Worm (Caenorhabditis elegans) whole organism, L1 larva: ENCODE measurements around the gene abhd-5.1.
A peak's percentile ranks its signal among the peaks of the same experiment; 100 is the strongest.

Source experiments
- F16B12.6 ChIP-seq: fragments of 150-350 bp; optimal IDR thresholded peaks from 2 replicates; lab custom pipeline; 2014; ENCODE audit warnings: missing biosample characterization, missing genetic modification characterization
- alr-1 ChIP-seq: fragments of 200-800 bp; sonication (Bioruptor generic); optimal IDR thresholded peaks from 2 replicates; lab custom pipeline; 2018; ENCODE audit warnings: borderline replicate concordance, mild to moderate bottlenecking, missing genetic modification characterization, missing compliant biosample characterization
- dpl-1 ChIP-seq, 3 experiments: fragments of 150-350 bp in 2 of 3; sonication (generic microtip) in 1 of 3; optimal IDR thresholded peaks; 2 replicates each; lab custom pipeline; 2014 to 2017; ENCODE audit warnings: missing biosample characterization in 3 of 3, missing genetic modification characterization in 3 of 3, missing genetic modification reagents in 3 of 3
- dsc-1 ChIP-seq: sonication (generic microtip); optimal IDR thresholded peaks from 2 replicates; lab custom pipeline; 2016; ENCODE audit warnings: mild to moderate bottlenecking, missing genetic modification characterization, missing compliant biosample characterization
- efl-1 ChIP-seq, 4 experiments: fragments of 150-350 bp; optimal IDR thresholded peaks in 3 of 4; peaks in 1 of 4; 1 replicate in 1 of 4; 2 replicates in 3 of 4; lab custom pipeline; 2014; ENCODE audit warnings: missing biosample characterization in 2 of 4, missing genetic modification characterization in 2 of 4, missing genetic modification reagents in 2 of 4
- egl-13 ChIP-seq: sonication (generic microtip); optimal IDR thresholded peaks from 2 replicates; lab custom pipeline; 2016; ENCODE audit warnings: missing genotype, missing genetic modification reagents, missing genetic modification characterization, missing compliant biosample characterization
- elt-2 ChIP-seq: sonication (generic microtip); optimal IDR thresholded peaks from 2 replicates; lab custom pipeline; 2016; ENCODE audit warnings: missing genetic modification characterization, mild to moderate bottlenecking, inconsistent platforms, missing compliant biosample characterization, missing genetic modification reagents
- elt-3 ChIP-seq, 6 experiments: fragments of 150-350 bp in 1 of 6; sonication (generic microtip); optimal IDR thresholded peaks; 2 replicates each; lab custom pipeline; 2017 to 2018; ENCODE audit warnings: missing biosample characterization in 6 of 6, missing genetic modification characterization in 6 of 6, inconsistent platforms in 1 of 6
- ets-5 ChIP-seq: fragments of 200-800 bp; sonication (Bioruptor generic); IDR thresholded peaks from 2 replicates; pipeline ENCODE4 v1.3.6; 2022; ENCODE audit warnings: missing genetic modification characterization, missing compliant biosample characterization
- fkh-10 ChIP-seq: sonication (generic microtip); optimal IDR thresholded peaks from 2 replicates; lab custom pipeline; 2017; ENCODE audit warnings: missing biosample characterization, missing genetic modification reagents, missing genetic modification characterization
- fkh-8 ChIP-seq: sonication (generic microtip); optimal IDR thresholded peaks from 2 replicates; lab custom pipeline; 2016; ENCODE audit warnings: mild to moderate bottlenecking, missing genetic modification characterization, missing compliant biosample characterization
- hlh-4 ChIP-seq: sonication (generic microtip); optimal IDR thresholded peaks from 2 replicates; lab custom pipeline; 2016; ENCODE audit warnings: mild to moderate bottlenecking, missing genetic modification characterization, missing compliant biosample characterization
- hpl-2 ChIP-seq: fragments of 150-350 bp; optimal IDR thresholded peaks from 2 replicates; lab custom pipeline; 2014; ENCODE audit warnings: missing biosample characterization, missing genetic modification reagents, missing genetic modification characterization
- lin-13 ChIP-seq: fragments of 150-350 bp; optimal IDR thresholded peaks from 2 replicates; lab custom pipeline; 2014; ENCODE audit warnings: missing biosample characterization, missing genetic modification reagents, missing genetic modification characterization
- lin-14 ChIP-seq: fragments of 200-800 bp; sonication (Bioruptor generic); optimal IDR thresholded peaks from 2 replicates; lab custom pipeline; 2018; ENCODE audit warnings: mild to moderate bottlenecking, missing genetic modification characterization, moderate library complexity, missing compliant biosample characterization
- lin-15B ChIP-seq: fragments of 150-350 bp; sonication (generic microtip); optimal IDR thresholded peaks from 3 replicates; lab custom pipeline; 2014; ENCODE audit warnings: missing biosample characterization, missing genetic modification characterization
- lin-35 ChIP-seq, 2 experiments: fragments of 150-350 bp; optimal IDR thresholded peaks; 2 replicates each; lab custom pipeline; 2014; ENCODE audit warnings: missing biosample characterization in 2 of 2, missing genetic modification characterization in 2 of 2, missing genetic modification reagents in 2 of 2
- lsy-2 ChIP-seq, 2 experiments: fragments of 150-350 bp; optimal IDR thresholded peaks; 2 replicates each; lab custom pipeline; 2014; ENCODE audit warnings: missing biosample characterization in 2 of 2, missing genetic modification characterization in 2 of 2
- mdl-1 ChIP-seq, 2 experiments: fragments of 150-350 bp; optimal IDR thresholded peaks; 2 replicates each; lab custom pipeline; 2014 to 2017; ENCODE audit warnings: missing biosample characterization in 2 of 2, missing genetic modification characterization in 2 of 2, inconsistent platforms in 1 of 2
- mep-1 ChIP-seq: fragments of 150-350 bp; optimal IDR thresholded peaks from 2 replicates; lab custom pipeline; 2014; ENCODE audit warnings: missing biosample characterization, missing genetic modification characterization
- nhr-19 ChIP-seq: fragments of 200-800 bp; sonication (Bioruptor generic); conservative IDR thresholded peaks from 2 replicates; pipeline ENCODE4 v1.3.6; 2022; ENCODE audit warnings: missing genetic modification characterization, missing compliant biosample characterization
- nhr-20 ChIP-seq: sonication (generic microtip); optimal IDR thresholded peaks from 2 replicates; lab custom pipeline; 2016; ENCODE audit warnings: mild to moderate bottlenecking, missing genetic modification characterization, missing compliant biosample characterization
- nhr-47 ChIP-seq: sonication (generic microtip); optimal IDR thresholded peaks from 2 replicates; lab custom pipeline; 2016; ENCODE audit warnings: mild to moderate bottlenecking, missing genetic modification characterization, moderate library complexity, missing compliant biosample characterization
- nhr-71 ChIP-seq: sonication (generic microtip); optimal IDR thresholded peaks from 2 replicates; lab custom pipeline; 2016; ENCODE audit warnings: mild to moderate bottlenecking, missing genetic modification characterization, moderate library complexity, missing compliant biosample characterization
- nhr-76 ChIP-seq: sonication (generic microtip); optimal IDR thresholded peaks from 2 replicates; lab custom pipeline; 2017; ENCODE audit warnings: missing biosample characterization, missing genetic modification characterization
- nhr-77 ChIP-seq: fragments of 150-350 bp; optimal IDR thresholded peaks from 2 replicates; lab custom pipeline; 2014; ENCODE audit warnings: missing biosample characterization, missing genetic modification characterization
- nhr-85 ChIP-seq: sonication (generic microtip); peaks from one replicate; lab custom pipeline; 2016; ENCODE audit warnings: missing genetic modification characterization, inconsistent platforms, missing compliant biosample characterization
- nhr-90 ChIP-seq: sonication (generic microtip); optimal IDR thresholded peaks from 2 replicates; lab custom pipeline; 2016; ENCODE audit warnings: mild to moderate bottlenecking, missing genetic modification characterization, missing compliant biosample characterization; ENCODE audit not compliant: poor library complexity
- pqm-1 ChIP-seq: sonication (generic microtip); optimal IDR thresholded peaks from 3 replicates; lab custom pipeline; 2017; ENCODE audit warnings: missing biosample characterization, missing genetic modification characterization
- skn-1 ChIP-seq: fragments of 150-350 bp; optimal IDR thresholded peaks from 2 replicates; lab custom pipeline; 2014; ENCODE audit warnings: missing biosample characterization, missing genetic modification characterization
- snu-23 ChIP-seq: sonication (generic microtip); optimal IDR thresholded peaks from 2 replicates; lab custom pipeline; 2016; ENCODE audit warnings: missing genetic modification characterization, missing compliant biosample characterization
- sox-4 ChIP-seq: sonication (generic microtip); optimal IDR thresholded peaks from 2 replicates; lab custom pipeline; 2016; ENCODE audit warnings: missing genetic modification characterization, missing compliant biosample characterization
- sup-37 ChIP-seq: fragments of 200-800 bp; sonication (Bioruptor generic); optimal IDR thresholded peaks from 2 replicates; lab custom pipeline; 2018; ENCODE audit warnings: mild to moderate bottlenecking, missing genetic modification characterization, missing compliant biosample characterization
- tbx-2 ChIP-seq: sonication (generic microtip); optimal IDR thresholded peaks from 2 replicates; lab custom pipeline; 2016; ENCODE audit warnings: missing genetic modification characterization, missing compliant biosample characterization
- unc-30 ChIP-seq: sonication (generic microtip); optimal IDR thresholded peaks from 2 replicates; lab custom pipeline; 2017; ENCODE audit warnings: missing biosample characterization, missing genetic modification characterization
- unc-62 ChIP-seq: fragments of 150-350 bp; optimal IDR thresholded peaks from 2 replicates; lab custom pipeline; 2014; ENCODE audit warnings: missing biosample characterization, missing genetic modification reagents, missing genetic modification characterization
- vab-15 ChIP-seq: sonication (generic microtip); optimal IDR thresholded peaks from 2 replicates; lab custom pipeline; 2017; ENCODE audit warnings: missing genotype, mild to moderate bottlenecking, missing genetic modification characterization, missing compliant biosample characterization
- zip-4 ChIP-seq: fragments of 200-800 bp; sonication (Bioruptor generic); optimal IDR thresholded peaks from 2 replicates; lab custom pipeline; 2018; ENCODE audit warnings: mild to moderate bottlenecking, missing genetic modification characterization, moderate library complexity, missing compliant biosample characterization
- ztf-11 ChIP-seq, 2 experiments: sonication (generic microtip); optimal IDR thresholded peaks; 2 replicates each; lab custom pipeline; 2016 to 2017; ENCODE audit warnings: missing genetic modification characterization in 2 of 2, missing biosample characterization in 1 of 2, missing compliant biosample characterization in 1 of 2
- ztf-4 ChIP-seq: fragments of 150-350 bp; optimal IDR thresholded peaks from 2 replicates; lab custom pipeline; 2014; ENCODE audit warnings: missing biosample characterization, missing genetic modification characterization

The abhd-5.1 gene

DNA sequence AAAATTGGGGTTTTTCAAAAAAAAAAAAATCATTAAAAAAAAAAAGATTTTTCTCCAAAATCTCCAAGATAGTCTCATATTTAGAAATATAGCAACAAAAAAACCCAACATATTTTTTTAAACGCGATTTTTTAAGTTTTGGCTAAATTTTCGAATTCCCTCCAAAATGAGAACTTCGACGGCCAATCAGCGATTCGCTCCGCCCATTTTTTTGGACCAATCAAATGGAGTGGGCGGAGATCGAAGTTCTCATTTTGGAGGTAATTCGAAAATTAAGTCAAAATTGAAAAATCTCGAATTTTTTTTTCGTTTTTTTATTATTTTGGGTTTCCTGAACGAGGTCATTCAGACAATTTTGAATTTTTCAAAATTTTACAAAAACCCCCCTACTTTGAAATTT is 33.6 kb upstream of the abhd-5.1 start:
- TF ChIP-seq nhr-47 (tag; lab: Kevin White, UChicago) (no peak), efl-1 (optimal IDR thresholded peaks at IDR 0.05; lab: Kevin White, UChicago) (no peak), efl-1 (GFP tag; optimal IDR thresholded peaks at IDR 0.05 in 1 of 2; lab: Kevin White, UChicago) (peak in 1 of 2 experiments; percentile 18)

DNA sequence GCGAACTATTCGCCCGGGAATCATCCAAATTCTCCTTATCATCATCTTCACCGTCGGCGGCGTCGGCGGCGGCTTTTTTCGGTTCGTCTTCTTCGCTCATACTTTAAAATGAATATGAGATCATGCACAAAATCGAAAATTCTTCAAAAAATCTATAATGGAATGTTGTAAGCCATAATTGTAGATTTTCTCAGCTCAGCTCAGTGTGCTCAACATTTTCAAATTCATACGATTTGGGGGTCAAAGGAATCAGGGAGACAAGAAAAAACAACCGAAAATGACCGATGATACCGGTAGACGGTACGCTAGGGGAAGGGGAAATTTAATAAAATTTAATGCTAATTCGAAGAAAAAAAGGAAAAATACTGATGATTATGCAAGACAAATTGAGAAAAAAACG is 28.9 kb upstream of the abhd-5.1 start, which contains the start of gene ccep-97:
Gene ccep-97 (minus strand): TSS at position 101 of the 400 bp plus-strand sequence.
- TF ChIP-seq nhr-71 (tag; lab: Kevin White, UChicago) (no peak), nhr-90 (no peak), zip-4 (GFP tag; lab: Kevin White, UChicago) (no peak), fkh-10 (GFP tag; lab: Kevin White, UChicago) (no peak), vab-15 (tag; lab: Kevin White, UChicago) (no peak), efl-1 (optimal IDR thresholded peaks at IDR 0.05; lab: Kevin White, UChicago) (no peak), efl-1 (GFP tag; optimal IDR thresholded peaks at IDR 0.05 in 1 of 2; lab: Kevin White, UChicago) (no peak), mep-1 (no peak), sox-4 (tag; lab: Kevin White, UChicago) (no peak), sup-37 (GFP tag; lab: Kevin White, UChicago) (no peak), lin-15B (tag; lab: Kevin White, UChicago) (no peak), nhr-77 (no peak), lin-35 (GFP tag; optimal IDR thresholded peaks at IDR 0.05; lab: Kevin White, UChicago) (no peak), nhr-76 (tag; lab: Kevin White, UChicago) (no peak)

- TF ChIP-seq tbx-2 (tag; lab: Kevin White, UChicago) (peak; percentile 32), elt-3 (tag; optimal IDR thresholded peaks at IDR 0.05; lab: Kevin White, UChicago) (peak in 1 of 6 experiments; percentile 23), mdl-1 (tag; optimal IDR thresholded peaks at IDR 0.05; lab: Kevin White, UChicago) (peak in 1 of 2 experiments; percentile 72), hpl-2 (GFP tag; lab: Kevin White, UChicago) (peak; percentile 2), vab-15 (tag; lab: Kevin White, UChicago) (no peak), lin-35 (GFP tag; optimal IDR thresholded peaks at IDR 0.05; lab: Kevin White, UChicago) (peak in 1 of 2 experiments; percentile 18), nhr-19 (GFP tag; lab: Robert Waterston, UW) (peak; percentile 31), sox-4 (tag; lab: Kevin White, UChicago) (no peak), lin-13 (GFP tag; lab: Kevin White, UChicago) (no peak), pqm-1 (no peak), dpl-1 (GFP tag; optimal IDR thresholded peaks at IDR 0.05; lab: Kevin White, UChicago) (peak in 1 of 3 experiments; percentile 21), nhr-71 (tag; lab: Kevin White, UChicago) (peak; percentile 65), snu-23 (GFP tag; lab: Kevin White, UChicago) (peak; percentile 26), skn-1 (tag; lab: Kevin White, UChicago) (peak; percentile 39), lsy-2 (tag; optimal IDR thresholded peaks at IDR 0.05; lab: Kevin White, UChicago) (peak in 1 of 2 experiments; percentile 35), nhr-20 (tag; lab: Kevin White, UChicago) (peak; percentile 22)
- TF ChIP-seq, all 84 proteins: peak for 12
Measured at ce11 chrV:4820601-4821000, 26.9 kb upstream of the abhd-5.1 start.

- no peak for TF ChIP-seq nhr-85 (tag; lab: Kevin White, UChicago)
- TF ChIP-seq skn-1 (tag; lab: Kevin White, UChicago), result no peak
- TF ChIP-seq dsc-1, result no peak
- no peak for TF ChIP-seq pqm-1
- TF ChIP-seq hlh-4 (tag; lab: Kevin White, UChicago), result no peak
- no peak for TF ChIP-seq lin-13 (GFP tag; lab: Kevin White, UChicago)
- TF ChIP-seq fkh-8, result no peak
- no peak for TF ChIP-seq elt-2 (tag; lab: Kevin White, UChicago)
- no peak for TF ChIP-seq vab-15 (tag; lab: Kevin White, UChicago)
- no peak for TF ChIP-seq egl-13 (tag; lab: Kevin White, UChicago)
- no peak for TF ChIP-seq ztf-4 (tag; lab: Kevin White, UChicago)
- no peak for TF ChIP-seq unc-30 (tag; lab: Kevin White, UChicago)
- no peak for TF ChIP-seq F16B12.6 (tag; lab: Kevin White, UChicago)
- no peak for TF ChIP-seq lin-14
- no peak for TF ChIP-seq alr-1 (tag; lab: Kevin White, UChicago)
- no peak for TF ChIP-seq unc-62 (GFP tag; lab: Kevin White, UChicago)
- no peak for TF ChIP-seq ztf-11 (tag; optimal IDR thresholded peaks at IDR 0.05; lab: Kevin White, UChicago)
- no peak for TF ChIP-seq ets-5 (GFP tag; lab: Robert Waterston, UW)
- TF ChIP-seq, all 84 proteins: peak for 0
Measured at ce11 chrV:4823323-4823682, 24.1 kb upstream of the abhd-5.1 start, which contains the start of gene adss-1. TSS of gene adss-1 (minus strand) at chrV:4823423.
